Worm (Caenorhabditis elegans) whole organism, young adult: ENCODE results near the gene flh-2.
A peak's percentile ranks its signal among the peaks of the same experiment; 100 is the strongest.

Experiments
- B0019.2 ChIP-seq: fragments of 200-800 bp; sonication (Bioruptor generic); conservative IDR thresholded peaks from 2 replicates; pipeline ENCODE4 v1.3.6; 2022; ENCODE audit warnings: missing genetic modification reagents, missing genetic modification characterization, missing compliant biosample characterization
- B0035.1 ChIP-seq: sonication (generic microtip); optimal IDR thresholded peaks from 2 replicates; lab custom pipeline; 2016; ENCODE audit warnings: missing genetic modification characterization, mild to moderate bottlenecking, missing compliant biosample characterization, missing genotype, missing genetic modification reagents
- B0336.3 ChIP-seq: fragments of 200-800 bp; sonication (Bioruptor generic); IDR thresholded peaks from 2 replicates; pipeline ENCODE4 v1.3.6; 2022; ENCODE audit warnings: missing genetic modification characterization, missing compliant biosample characterization
- C17E4.6 ChIP-seq: fragments of 200-800 bp; sonication (Bioruptor generic); IDR thresholded peaks from 2 replicates; pipeline ENCODE4 v1.3.6; 2022; ENCODE audit warnings: missing genetic modification reagents, missing genetic modification characterization, missing compliant biosample characterization
- F22D6.2 ChIP-seq: sonication (generic microtip); optimal IDR thresholded peaks from 2 replicates; lab custom pipeline; 2016; ENCODE audit warnings: mild to moderate bottlenecking, missing genetic modification characterization, missing compliant biosample characterization
- F33H1.4 ChIP-seq: fragments of 200-800 bp; sonication (Bioruptor generic); IDR thresholded peaks from 2 replicates; pipeline ENCODE4 v1.3.6; 2022; ENCODE audit warnings: missing genetic modification reagents, missing genetic modification characterization, missing compliant biosample characterization
- F37B4.10 ChIP-seq: fragments of 200-800 bp; sonication (Bioruptor generic); IDR thresholded peaks from 2 replicates; pipeline ENCODE4 v1.3.6; 2022; ENCODE audit warnings: missing genetic modification characterization, missing compliant biosample characterization
- K11D2.4 ChIP-seq: fragments of 200-800 bp; sonication (Bioruptor generic); IDR thresholded peaks from 2 replicates; pipeline ENCODE4 v1.3.6; 2022; ENCODE audit warnings: missing genetic modification reagents, missing genetic modification characterization, missing compliant biosample characterization
- K12H6.12 ChIP-seq: fragments of 200-800 bp; sonication (Bioruptor generic); optimal IDR thresholded peaks from 2 replicates; lab custom pipeline; 2018; ENCODE audit warnings: mild to moderate bottlenecking, missing genetic modification characterization, missing compliant biosample characterization
- Y53G8AR.9 ChIP-seq: fragments of 200-800 bp; sonication (Bioruptor generic); conservative IDR thresholded peaks from 2 replicates; pipeline ENCODE4 v1.3.6; 2022; ENCODE audit warnings: missing genetic modification reagents, missing genetic modification characterization, missing compliant biosample characterization
- ZK185.1 ChIP-seq: sonication (generic microtip); optimal IDR thresholded peaks from 2 replicates; lab custom pipeline; 2016; ENCODE audit warnings: mild to moderate bottlenecking, missing genetic modification characterization, missing compliant biosample characterization; ENCODE audit not compliant: poor library complexity, severe bottlenecking
- akir-1 ChIP-seq: fragments of 200-800 bp; sonication (Bioruptor generic); optimal IDR thresholded peaks from 2 replicates; lab custom pipeline; 2018; ENCODE audit warnings: mild to moderate bottlenecking, missing genetic modification characterization, moderate library complexity, missing compliant biosample characterization
- ama-1 ChIP-seq, 3 experiments: fragments of 150-350 bp in 1 of 3; sonication (generic microtip) in 2 of 3; optimal IDR thresholded peaks; 2 replicates each; lab custom pipeline; 2014 to 2018; ENCODE audit warnings: missing biosample characterization in 2 of 3, missing genetic modification characterization in 2 of 3, missing genetic modification reagents in 2 of 3
- aptf-2 ChIP-seq: fragments of 200-800 bp; sonication (Bioruptor generic); conservative IDR thresholded peaks from 2 replicates; pipeline ENCODE4 v1.3.6; 2022; ENCODE audit warnings: missing genetic modification reagents, missing genetic modification characterization, missing compliant biosample characterization
- athp-1 ChIP-seq: sonication (generic microtip); optimal IDR thresholded peaks from 2 replicates; lab custom pipeline; 2017; ENCODE audit warnings: mild to moderate bottlenecking, missing genetic modification characterization, missing compliant biosample characterization
- attf-6 ChIP-seq: fragments of 200-800 bp; sonication (Bioruptor generic); IDR thresholded peaks from 2 replicates; pipeline ENCODE4 v1.3.6; 2022; ENCODE audit warnings: missing genetic modification reagents, missing genetic modification characterization, missing compliant biosample characterization
- bed-1 ChIP-seq: fragments of 200-800 bp; sonication (Bioruptor generic); IDR thresholded peaks from 2 replicates; pipeline ENCODE4 v1.3.6; 2022; ENCODE audit warnings: missing genetic modification reagents, missing genetic modification characterization, missing compliant biosample characterization
- bed-2 ChIP-seq: fragments of 200-800 bp; sonication (Bioruptor generic); IDR thresholded peaks from 2 replicates; pipeline ENCODE4 v1.3.6; 2022; ENCODE audit warnings: missing genetic modification reagents, missing genetic modification characterization, missing compliant biosample characterization
- cebp-1 ChIP-seq, 2 experiments: fragments of 200-800 bp in 1 of 2; sonication (Bioruptor generic) in 1 of 2; sonication (generic microtip) in 1 of 2; IDR thresholded peaks in 1 of 2; optimal IDR thresholded peaks in 1 of 2; 2 replicates each; pipeline versions ENCODE4 v1.3.6 to Lab custom; 2017 to 2022; ENCODE audit warnings: missing compliant biosample characterization in 2 of 2, missing genetic modification characterization in 2 of 2, mild to moderate bottlenecking in 1 of 2, missing genetic modification reagents in 1 of 2, moderate library complexity in 1 of 2
- ceh-100 ChIP-seq: fragments of 200-800 bp; sonication (Bioruptor generic); IDR thresholded peaks from 2 replicates; pipeline ENCODE4 v1.3.6; 2022; ENCODE audit warnings: missing genetic modification reagents, missing genetic modification characterization, missing compliant biosample characterization
- ceh-40 ChIP-seq: fragments of 200-800 bp; sonication (Bioruptor generic); IDR thresholded peaks from 2 replicates; pipeline ENCODE4 v1.3.6; 2022; ENCODE audit warnings: missing genetic modification characterization, missing compliant biosample characterization
- ceh-58 ChIP-seq: fragments of 200-800 bp; sonication (Bioruptor generic); IDR thresholded peaks from 2 replicates; pipeline ENCODE4 v1.3.6; 2022; ENCODE audit warnings: missing genetic modification characterization, missing compliant biosample characterization
- chd-7 ChIP-seq: sonication (generic microtip); optimal IDR thresholded peaks from 2 replicates; lab custom pipeline; 2016; ENCODE audit warnings: mild to moderate bottlenecking, missing genetic modification characterization, moderate library complexity, missing compliant biosample characterization
- die-1 ChIP-seq: sonication (generic microtip); optimal IDR thresholded peaks from 2 replicates; lab custom pipeline; 2016; ENCODE audit warnings: missing genotype, mild to moderate bottlenecking, missing genetic modification characterization, missing compliant biosample characterization
- dox-1 ChIP-seq: fragments of 200-800 bp; sonication (Bioruptor generic); IDR thresholded peaks from 2 replicates; pipeline ENCODE4 v1.3.6; 2022; ENCODE audit warnings: missing genetic modification reagents, missing genetic modification characterization, missing compliant biosample characterization
- efl-1 ChIP-seq: fragments of 150-350 bp; optimal IDR thresholded peaks from 2 replicates; lab custom pipeline; 2014; ENCODE audit warnings: missing biosample characterization, missing genetic modification reagents, missing genetic modification characterization
- egrh-3 ChIP-seq: fragments of 200-800 bp; sonication (Bioruptor generic); IDR thresholded peaks from 2 replicates; pipeline ENCODE4 v1.3.6; 2022; ENCODE audit warnings: missing genetic modification reagents, missing genetic modification characterization, missing compliant biosample characterization
- him-1 ChIP-seq: sonication (generic microtip); optimal IDR thresholded peaks from 2 replicates; lab custom pipeline; 2016; ENCODE audit warnings: missing genotype, missing genetic modification reagents, missing genetic modification characterization, missing compliant biosample characterization
- let-526 ChIP-seq: fragments of 200-800 bp; sonication (Bioruptor generic); IDR thresholded peaks from 2 replicates; pipeline ENCODE4 v1.3.6; 2022; ENCODE audit warnings: missing genetic modification reagents, missing genetic modification characterization, missing compliant biosample characterization
- lin-26 ChIP-seq: fragments of 200-800 bp; sonication (Bioruptor generic); IDR thresholded peaks from 2 replicates; pipeline ENCODE4 v1.3.6; 2022; ENCODE audit warnings: missing genetic modification reagents, missing genetic modification characterization, missing compliant biosample characterization
- lin-35 ChIP-seq, 3 experiments: fragments of 150-350 bp in 2 of 3; sonication (generic microtip) in 1 of 3; optimal IDR thresholded peaks; 2 replicates each; lab custom pipeline; 2014 to 2018; ENCODE audit warnings: missing biosample characterization in 3 of 3, missing genetic modification characterization in 3 of 3, missing genetic modification reagents in 3 of 3
- lin-40 ChIP-seq: sonication (generic microtip); optimal IDR thresholded peaks from 2 replicates; lab custom pipeline; 2016; ENCODE audit warnings: missing genetic modification characterization, mild to moderate bottlenecking, missing compliant biosample characterization, missing genotype, missing genetic modification reagents
- madf-8 ChIP-seq: fragments of 200-800 bp; sonication (Bioruptor generic); conservative IDR thresholded peaks from 2 replicates; pipeline ENCODE4 v1.3.6; 2022; ENCODE audit warnings: missing genetic modification reagents, missing genetic modification characterization, missing compliant biosample characterization
- nfya-1 ChIP-seq: sonication (generic microtip); optimal IDR thresholded peaks from 2 replicates; lab custom pipeline; 2017; ENCODE audit warnings: antibody characterized with exemption, missing compliant biosample characterization, missing genetic modification characterization, borderline replicate concordance; ENCODE audit not compliant: insufficient read depth
- nfyb-1 ChIP-seq: fragments of 200-800 bp; sonication (Bioruptor generic); IDR thresholded peaks from 2 replicates; pipeline ENCODE4 v1.3.6; 2022; ENCODE audit warnings: missing genetic modification reagents, missing genetic modification characterization, missing compliant biosample characterization
- nhr-120 ChIP-seq: fragments of 200-800 bp; sonication (Bioruptor generic); IDR thresholded peaks from 2 replicates; pipeline ENCODE4 v1.3.6; 2022; ENCODE audit warnings: missing genetic modification characterization, missing compliant biosample characterization
- nhr-80 ChIP-seq: sonication (generic microtip); optimal IDR thresholded peaks from 2 replicates; lab custom pipeline; 2016; ENCODE audit warnings: missing genetic modification characterization, missing compliant biosample characterization
- pbrm-1 ChIP-seq: fragments of 200-800 bp; sonication (Bioruptor generic); IDR thresholded peaks from 2 replicates; pipeline ENCODE4 v1.3.6; 2022; ENCODE audit warnings: missing genetic modification reagents, missing genetic modification characterization, missing compliant biosample characterization
- pha-4 ChIP-seq: fragments of 150-350 bp; sonication (generic microtip); optimal IDR thresholded peaks from 2 replicates; lab custom pipeline; 2014; ENCODE audit warnings: missing biosample characterization, missing genetic modification reagents, missing genetic modification characterization
- rec-8 ChIP-seq, 2 experiments: sonication (generic microtip); optimal IDR thresholded peaks; 2 replicates each; lab custom pipeline; 2016; ENCODE audit warnings: mild to moderate bottlenecking in 2 of 2, missing genetic modification characterization in 2 of 2, missing genetic modification reagents in 2 of 2, missing genotype in 2 of 2, missing biosample characterization in 1 of 2, missing compliant biosample characterization in 1 of 2, moderate library complexity in 1 of 2
- rpc-1 ChIP-seq, 2 experiments: fragments of 150-350 bp in 1 of 2; sonication (generic microtip) in 1 of 2; optimal IDR thresholded peaks; 2 replicates each; lab custom pipeline; 2014 to 2018; ENCODE audit warnings: missing biosample characterization in 1 of 2, missing genetic modification characterization in 1 of 2, missing genetic modification reagents in 1 of 2, missing genotype in 1 of 2
- xnd-1 ChIP-seq: sonication (generic microtip); optimal IDR thresholded peaks from 2 replicates; lab custom pipeline; 2016; ENCODE audit warnings: missing genotype, missing genetic modification reagents, missing genetic modification characterization, missing compliant biosample characterization
- zfh-2 ChIP-seq: fragments of 200-800 bp; sonication (Bioruptor generic); conservative IDR thresholded peaks from 2 replicates; pipeline ENCODE4 v1.3.6; 2022; ENCODE audit warnings: missing genetic modification reagents, missing genetic modification characterization, missing compliant biosample characterization
- ztf-18 ChIP-seq: sonication (generic microtip); optimal IDR thresholded peaks from 2 replicates; lab custom pipeline; 2016; ENCODE audit warnings: missing genotype, mild to moderate bottlenecking, missing genetic modification characterization, missing compliant biosample characterization
- ztf-22 ChIP-seq: fragments of 200-800 bp; sonication (Bioruptor generic); optimal IDR thresholded peaks from 2 replicates; lab custom pipeline; 2018; ENCODE audit warnings: mild to moderate bottlenecking, missing genetic modification characterization, moderate library complexity, missing compliant biosample characterization
- ztf-26 ChIP-seq: sonication (generic microtip); optimal IDR thresholded peaks from 2 replicates; lab custom pipeline; 2017; ENCODE audit warnings: missing genetic modification characterization, missing compliant biosample characterization

Gene flh-2

DNA sequence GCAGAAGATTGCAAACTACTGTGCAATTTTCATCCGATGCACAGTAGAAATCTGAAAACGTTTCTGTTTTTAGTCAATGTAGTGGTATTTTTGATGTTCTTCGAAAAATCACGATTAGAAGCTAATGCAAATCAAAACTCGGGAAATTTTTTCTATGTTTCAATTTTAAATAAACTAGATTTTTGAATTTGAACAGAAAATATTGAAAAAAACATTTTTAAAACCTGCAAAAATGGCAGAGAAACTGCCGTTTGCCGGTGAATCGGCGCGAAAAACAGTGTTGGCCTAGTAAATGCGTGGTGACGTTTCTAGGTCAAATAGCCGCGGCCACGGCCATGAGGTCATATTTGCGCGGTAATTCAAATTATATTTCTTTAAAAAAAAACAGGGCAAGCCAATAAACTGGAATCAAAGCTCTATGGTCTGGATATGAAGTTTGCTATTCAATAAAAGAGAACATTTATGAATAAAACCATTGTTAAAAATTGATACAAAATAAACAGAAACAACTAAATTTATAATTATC, 21.7 kb upstream of the flh-2 start, which contains the start of gene set-2 (continued):
- TF ChIP-seq him-1 (tag; lab: Kevin White, UChicago) (peak; percentile 3), ztf-26 (no peak), zfh-2 (GFP tag; lab: Robert Waterston, UW) (0 out of 2 replicates have a peak, but pooled peaks have one; percentile 30), lin-35 (GFP tag; optimal IDR thresholded peaks at IDR 0.05; lab: Kevin White, UChicago) (peak; percentile 29 to 89 (median 79)), rec-8 (tag; optimal IDR thresholded peaks at IDR 0.05; lab: Kevin White, UChicago) (peak; percentile 52 to 80), nhr-80 (peak; percentile 30), lin-26 (GFP tag; lab: Robert Waterston, UW) (0 out of 2 replicates have a peak, but pooled peaks have one; percentile 39), efl-1 (GFP tag; lab: Kevin White, UChicago) (peak; percentile 92), dox-1 (peak; percentile 90), K11D2.4 (GFP tag; lab: Robert Waterston, UW) (peak; percentile 58; the same call in 1 of the 2 replicates), nfya-1 (tag; lab: Kevin White, UChicago) (no peak), aptf-2 (0 out of 2 replicates have a peak, but pooled peaks have one; percentile 41), let-526 (GFP tag; lab: Robert Waterston, UW) (peak; percentile 86), madf-8 (peak; percentile 77), F37B4.10 (GFP tag; lab: Robert Waterston, UW) (no peak), lin-40 (tag; lab: Kevin White, UChicago) (peak; percentile 28), pha-4 (no peak), ZK185.1 (peak; percentile 93), C17E4.6 (GFP tag; lab: Robert Waterston, UW) (peak; percentile 59; the same call in 1 of the 2 replicates), ztf-22 (GFP tag; lab: Kevin White, UChicago) (no peak), bed-1 (0 out of 2 replicates have a peak, but pooled peaks have one; percentile 79), ama-1 (optimal IDR thresholded peaks at IDR 0.05; lab: Kevin White, UChicago) (no peak), ama-1 (GFP tag; optimal IDR thresholded peaks at IDR 0.05; lab: Kevin White, UChicago) (no peak), Y53G8AR.9 (GFP tag; lab: Robert Waterston, UW) (peak; percentile 51; the same call in 1 of the 2 replicates), ceh-100 (GFP tag; lab: Robert Waterston, UW) (peak; percentile 50), K12H6.12 (tag; lab: Kevin White, UChicago) (peak; percentile 59), F22D6.2 (peak; percentile 43), nfyb-1 (GFP tag; lab: Robert Waterston, UW) (peak; percentile 76), bed-2 (GFP tag; lab: Robert Waterston, UW) (peak; percentile 92), B0019.2 (GFP tag; lab: Robert Waterston, UW) (peak; percentile 72), die-1 (tag; lab: Kevin White, UChicago) (no peak), pbrm-1 (GFP tag; lab: Robert Waterston, UW) (peak; percentile 65; the same call in 1 of the 2 replicates), nhr-120 (GFP tag; lab: Robert Waterston, UW) (no peak), akir-1 (GFP tag; lab: Kevin White, UChicago) (no peak), ztf-18 (tag; lab: Kevin White, UChicago) (peak; percentile 74), attf-6 (peak; percentile 29; the same call in 1 of the 2 replicates), chd-7 (tag; lab: Kevin White, UChicago) (peak; percentile 19), F33H1.4 (GFP tag; lab: Robert Waterston, UW) (peak; percentile 76), egrh-3 (GFP tag; lab: Robert Waterston, UW) (peak; percentile 43; the same call in 1 of the 2 replicates), cebp-1 (GFP tag; IDR thresholded peaks at IDR 0.05; lab: Robert Waterston, UW) (no peak), cebp-1 (tag; optimal IDR thresholded peaks at IDR 0.05; lab: Kevin White, UChicago) (peak; percentile 67), ceh-58 (GFP tag; lab: Robert Waterston, UW) (no peak), B0336.3 (GFP tag; lab: Robert Waterston, UW) (peak; percentile 63), athp-1 (tag; lab: Kevin White, UChicago) (peak; percentile 75), xnd-1 (peak; percentile 58), B0035.1 (tag; lab: Kevin White, UChicago) (no peak), rpc-1 (optimal IDR thresholded peaks at IDR 0.05; lab: Kevin White, UChicago) (no peak), rpc-1 (tag; optimal IDR thresholded peaks at IDR 0.05; lab: Kevin White, UChicago) (no peak), ceh-40 (peak; percentile 54; the same call in 1 of the 2 replicates)
